Worm (Caenorhabditis elegans) whole organism, L4/young adult: ENCODE measurements around the gene R151.1.

Source experiments
- W03F9.2 ChIP-seq: fragments of 150-350 bp; optimal IDR thresholded peaks from 2 replicates; lab custom pipeline; 2014; ENCODE audit warnings: missing biosample characterization, missing genetic modification characterization
- dao-5 ChIP-seq: sonication (generic microtip); optimal IDR thresholded peaks from 2 replicates; lab custom pipeline; 2016; ENCODE audit warnings: missing genotype, missing genetic modification characterization, moderate library complexity, missing compliant biosample characterization
- him-1 ChIP-seq: sonication (generic microtip); optimal IDR thresholded peaks from 2 replicates; lab custom pipeline; 2016; ENCODE audit warnings: missing genotype, missing genetic modification reagents, missing genetic modification characterization, missing compliant biosample characterization

The R151.1 gene

ce11 chrIII:7216924-7217521, 697 bp downstream of the R151.1 start:
- TF ChIP-seq W03F9.2 (tag; lab: Kevin White, UChicago) (no peak), him-1 (tag; lab: Kevin White, UChicago) (no peak), dao-5 (tag; lab: Kevin White, UChicago) (no peak)

ce11 chrIII:7221103-7221502, 4.8 kb downstream of the R151.1 start:
- TF ChIP-seq him-1 (tag; lab: Kevin White, UChicago) (no peak), dao-5 (tag; lab: Kevin White, UChicago) (no peak), W03F9.2 (tag; lab: Kevin White, UChicago) (no peak)

ce11 chrIII:7223029-7223428, 6.7 kb downstream of the R151.1 start, which contains the start of gene der-2:
der-2 (minus strand) TSS chrIII:7223129.
- TF ChIP-seq W03F9.2 (tag; lab: Kevin White, UChicago), result no peak
- TF ChIP-seq dao-5 (tag; lab: Kevin White, UChicago), result no peak
- TF ChIP-seq him-1 (tag; lab: Kevin White, UChicago), result no peak

- TF ChIP-seq W03F9.2 (tag; lab: Kevin White, UChicago) (no peak), dao-5 (tag; lab: Kevin White, UChicago) (no peak), him-1 (tag; lab: Kevin White, UChicago) (no peak)
Measured at ce11 chrIII:7226607-7227006, 10.3 kb downstream of the R151.1 start, which contains the start of gene hsp-75. hsp-75 (minus strand) TSS chrIII:7226707.

- TF ChIP-seq W03F9.2 (tag; lab: Kevin White, UChicago), result no peak
- no peak for TF ChIP-seq him-1 (tag; lab: Kevin White, UChicago)
- no peak for TF ChIP-seq dao-5 (tag; lab: Kevin White, UChicago)
Measured at ce11 chrIII:7229687-7230086, 13.4 kb downstream of the R151.1 start, which contains the start of gene R151.8. R151.8 (minus strand) TSS chrIII:7229787.

ce11 chrIII:7230841-7231240, 14.5 kb downstream of the R151.1 start, which contains the start of gene R151.10:
R151.10 (minus strand) TSS chrIII:7230941.
- TF ChIP-seq W03F9.2 (tag; lab: Kevin White, UChicago), result no peak
- TF ChIP-seq dao-5 (tag; lab: Kevin White, UChicago), result no peak
- no peak for TF ChIP-seq him-1 (tag; lab: Kevin White, UChicago)

ce11 chrIII:7232782-7233181, 16.5 kb downstream of the R151.1 start, which contains the start of gene adr-2:
adr-2 (minus strand) TSS chrIII:7232882.
- no peak for TF ChIP-seq him-1 (tag; lab: Kevin White, UChicago)
- no peak for TF ChIP-seq dao-5 (tag; lab: Kevin White, UChicago)
- no peak for TF ChIP-seq W03F9.2 (tag; lab: Kevin White, UChicago)

ce11 chrIII:7234148-7234547, 17.8 kb downstream of the R151.1 start, which contains the start of gene ndus-8:
ndus-8 (minus strand) TSS chrIII:7234202.
- no peak for TF ChIP-seq him-1 (tag; lab: Kevin White, UChicago)
- TF ChIP-seq dao-5 (tag; lab: Kevin White, UChicago), result no peak
- TF ChIP-seq W03F9.2 (tag; lab: Kevin White, UChicago), result peak; percentile 88

ce11 chrIII:7238727-7239126, 22.4 kb downstream of the R151.1 start, which contains the start of gene pars-1:
pars-1 (plus strand) TSS chrIII:7239027.
- TF ChIP-seq W03F9.2 (tag; lab: Kevin White, UChicago), result no peak
- no peak for TF ChIP-seq him-1 (tag; lab: Kevin White, UChicago)
- no peak for TF ChIP-seq dao-5 (tag; lab: Kevin White, UChicago)

- TF ChIP-seq him-1 (tag; lab: Kevin White, UChicago) (no peak), W03F9.2 (tag; lab: Kevin White, UChicago) (no peak), dao-5 (tag; lab: Kevin White, UChicago) (no peak)
Measured at ce11 chrIII:7239416-7239815, 23.1 kb downstream of the R151.1 start.

ce11 chrIII:7241065-7241464, 24.7 kb downstream of the R151.1 start, which contains the start of gene ztf-31:
ztf-31 (plus strand) TSS chrIII:7241365.
- TF ChIP-seq W03F9.2 (tag; lab: Kevin White, UChicago), result no peak
- no peak for TF ChIP-seq dao-5 (tag; lab: Kevin White, UChicago)
- no peak for TF ChIP-seq him-1 (tag; lab: Kevin White, UChicago)

ce11 chrIII:7242988-7243387, 26.7 kb downstream of the R151.1 start, which contains the start of gene osm-10:
osm-10 (plus strand) TSS chrIII:7243280.
- TF ChIP-seq W03F9.2 (tag; lab: Kevin White, UChicago), result no peak
- TF ChIP-seq him-1 (tag; lab: Kevin White, UChicago), result no peak
- TF ChIP-seq dao-5 (tag; lab: Kevin White, UChicago), result no peak

ce11 chrIII:7246389-7246788, 30.1 kb downstream of the R151.1 start:
- TF ChIP-seq W03F9.2 (tag; lab: Kevin White, UChicago) (no peak), him-1 (tag; lab: Kevin White, UChicago) (no peak), dao-5 (tag; lab: Kevin White, UChicago) (no peak)
